Worm (Caenorhabditis elegans) whole organism, young adult: ENCODE data around the gene EGAP9.3.

Experiments used
- B0035.1 ChIP-seq: sonication (generic microtip); optimal IDR thresholded peaks from 2 replicates; lab custom pipeline; 2016; ENCODE audit warnings: missing genetic modification characterization, mild to moderate bottlenecking, missing compliant biosample characterization, missing genotype, missing genetic modification reagents
- D2030.7 ChIP-seq: fragments of 200-800 bp; sonication (Bioruptor generic); IDR thresholded peaks from 2 replicates; pipeline ENCODE4 v1.3.6; 2022; ENCODE audit warnings: missing genetic modification reagents, missing genetic modification characterization, missing compliant biosample characterization
- F10E7.11 ChIP-seq: sonication (generic microtip); optimal IDR thresholded peaks from 2 replicates; lab custom pipeline; 2017; ENCODE audit warnings: mild to moderate bottlenecking, missing genetic modification characterization, moderate library complexity, missing compliant biosample characterization
- F39B2.1 ChIP-seq: fragments of 200-800 bp; sonication (Bioruptor generic); IDR thresholded peaks from 2 replicates; pipeline ENCODE4 v1.3.6; 2022; ENCODE audit warnings: missing genetic modification reagents, missing genetic modification characterization, missing compliant biosample characterization
- F49E8.2 ChIP-seq: sonication (generic microtip); optimal IDR thresholded peaks from 3 replicates; lab custom pipeline; 2017; ENCODE audit warnings: missing genetic modification characterization, mild to moderate bottlenecking, missing compliant biosample characterization, antibody characterized with exemption, moderate library complexity; ENCODE audit not compliant: insufficient read depth
- K12H6.12 ChIP-seq: fragments of 200-800 bp; sonication (Bioruptor generic); optimal IDR thresholded peaks from 2 replicates; lab custom pipeline; 2018; ENCODE audit warnings: mild to moderate bottlenecking, missing genetic modification characterization, missing compliant biosample characterization
- ZK185.1 ChIP-seq: sonication (generic microtip); optimal IDR thresholded peaks from 2 replicates; lab custom pipeline; 2016; ENCODE audit warnings: mild to moderate bottlenecking, missing genetic modification characterization, missing compliant biosample characterization; ENCODE audit not compliant: poor library complexity, severe bottlenecking
- aptf-3 ChIP-seq: fragments of 200-800 bp; sonication (Bioruptor generic); IDR thresholded peaks from 2 replicates; pipeline ENCODE4 v1.3.6; 2022; ENCODE audit warnings: missing genetic modification characterization, missing compliant biosample characterization
- attf-5 ChIP-seq: fragments of 200-800 bp; sonication (Bioruptor generic); optimal IDR thresholded peaks from 2 replicates; lab custom pipeline; 2018; ENCODE audit warnings: mild to moderate bottlenecking, missing genetic modification characterization, missing compliant biosample characterization
- cebp-1 ChIP-seq, 2 experiments: fragments of 200-800 bp in 1 of 2; sonication (Bioruptor generic) in 1 of 2; sonication (generic microtip) in 1 of 2; IDR thresholded peaks in 1 of 2; optimal IDR thresholded peaks in 1 of 2; 2 replicates each; pipeline versions ENCODE4 v1.3.6 to Lab custom; 2017 to 2022; ENCODE audit warnings: missing compliant biosample characterization in 2 of 2, missing genetic modification characterization in 2 of 2, mild to moderate bottlenecking in 1 of 2, missing genetic modification reagents in 1 of 2, moderate library complexity in 1 of 2
- dox-1 ChIP-seq: fragments of 200-800 bp; sonication (Bioruptor generic); IDR thresholded peaks from 2 replicates; pipeline ENCODE4 v1.3.6; 2022; ENCODE audit warnings: missing genetic modification reagents, missing genetic modification characterization, missing compliant biosample characterization
- dpff-1 ChIP-seq: sonication (generic microtip); optimal IDR thresholded peaks from 2 replicates; lab custom pipeline; 2017; ENCODE audit warnings: mild to moderate bottlenecking, missing genetic modification characterization, missing compliant biosample characterization
- ekl-4 ChIP-seq: fragments of 200-800 bp; sonication (Bioruptor generic); IDR thresholded peaks from 2 replicates; pipeline ENCODE4 v1.3.6; 2022; ENCODE audit warnings: missing genetic modification reagents, missing genetic modification characterization, missing compliant biosample characterization
- gei-17 ChIP-seq: fragments of 200-800 bp; sonication (Bioruptor generic); optimal IDR thresholded peaks from 2 replicates; lab custom pipeline; 2018; ENCODE audit warnings: mild to moderate bottlenecking, missing genetic modification characterization, missing compliant biosample characterization
- hlh-12 ChIP-seq: sonication (generic microtip); optimal IDR thresholded peaks from 2 replicates; lab custom pipeline; 2016; ENCODE audit warnings: missing genetic modification characterization, missing compliant biosample characterization
- hrde-1 ChIP-seq: sonication (generic microtip); optimal IDR thresholded peaks from 2 replicates; lab custom pipeline; 2016; ENCODE audit warnings: missing genetic modification characterization, mild to moderate bottlenecking, missing compliant biosample characterization, moderate library complexity, missing genotype, missing genetic modification reagents, borderline replicate concordance
- lag-1 ChIP-seq: fragments of 200-800 bp; sonication (Bioruptor generic); IDR thresholded peaks from 2 replicates; pipeline ENCODE4 v1.3.6; 2022; ENCODE audit warnings: missing genetic modification reagents, missing genetic modification characterization, missing compliant biosample characterization
- let-526 ChIP-seq: fragments of 200-800 bp; sonication (Bioruptor generic); IDR thresholded peaks from 2 replicates; pipeline ENCODE4 v1.3.6; 2022; ENCODE audit warnings: missing genetic modification reagents, missing genetic modification characterization, missing compliant biosample characterization
- let-607 ChIP-seq, 2 experiments: fragments of 200-800 bp in 1 of 2; sonication (Bioruptor generic) in 1 of 2; sonication (generic microtip) in 1 of 2; optimal IDR thresholded peaks; 2 replicates each; lab custom pipeline; 2016 to 2018; ENCODE audit warnings: mild to moderate bottlenecking in 2 of 2, missing compliant biosample characterization in 2 of 2, missing genetic modification characterization in 2 of 2, moderate library complexity in 2 of 2, missing genotype in 1 of 2
- lin-26 ChIP-seq: fragments of 200-800 bp; sonication (Bioruptor generic); IDR thresholded peaks from 2 replicates; pipeline ENCODE4 v1.3.6; 2022; ENCODE audit warnings: missing genetic modification reagents, missing genetic modification characterization, missing compliant biosample characterization
- lin-35 ChIP-seq, 3 experiments: fragments of 150-350 bp in 2 of 3; sonication (generic microtip) in 1 of 3; optimal IDR thresholded peaks; 2 replicates each; lab custom pipeline; 2014 to 2018; ENCODE audit warnings: missing biosample characterization in 3 of 3, missing genetic modification characterization in 3 of 3, missing genetic modification reagents in 3 of 3
- madf-10 ChIP-seq: sonication (generic microtip); optimal IDR thresholded peaks from 2 replicates; lab custom pipeline; 2016; ENCODE audit warnings: mild to moderate bottlenecking, missing genetic modification characterization, missing compliant biosample characterization
- madf-3 ChIP-seq: fragments of 200-800 bp; sonication (Bioruptor generic); IDR thresholded peaks from 2 replicates; pipeline ENCODE4 v1.3.6; 2022; ENCODE audit warnings: missing genetic modification reagents, missing genetic modification characterization, missing compliant biosample characterization
- madf-6 ChIP-seq: fragments of 200-800 bp; sonication (Bioruptor generic); IDR thresholded peaks from 2 replicates; pipeline ENCODE4 v1.3.6; 2022; ENCODE audit warnings: missing genetic modification reagents, missing genetic modification characterization, missing compliant biosample characterization
- mes-4 ChIP-seq: sonication (generic microtip); optimal IDR thresholded peaks from 2 replicates; lab custom pipeline; 2016; ENCODE audit warnings: missing genotype, missing genetic modification characterization, missing compliant biosample characterization
- nfya-2 ChIP-seq: fragments of 200-800 bp; sonication (Bioruptor generic); IDR thresholded peaks from 2 replicates; pipeline ENCODE4 v1.3.6; 2022; ENCODE audit warnings: missing genetic modification reagents, missing genetic modification characterization, missing compliant biosample characterization
- nhr-80 ChIP-seq: sonication (generic microtip); optimal IDR thresholded peaks from 2 replicates; lab custom pipeline; 2016; ENCODE audit warnings: missing genetic modification characterization, missing compliant biosample characterization
- pbrm-1 ChIP-seq: fragments of 200-800 bp; sonication (Bioruptor generic); IDR thresholded peaks from 2 replicates; pipeline ENCODE4 v1.3.6; 2022; ENCODE audit warnings: missing genetic modification reagents, missing genetic modification characterization, missing compliant biosample characterization
- rcor-1 ChIP-seq: fragments of 200-800 bp; sonication (Bioruptor generic); IDR thresholded peaks from 2 replicates; pipeline ENCODE4 v1.3.6; 2022; ENCODE audit warnings: missing genetic modification reagents, missing genetic modification characterization, missing compliant biosample characterization
- rec-8 ChIP-seq, 2 experiments: sonication (generic microtip); optimal IDR thresholded peaks; 2 replicates each; lab custom pipeline; 2016; ENCODE audit warnings: mild to moderate bottlenecking in 2 of 2, missing genetic modification characterization in 2 of 2, missing genetic modification reagents in 2 of 2, missing genotype in 2 of 2, missing biosample characterization in 1 of 2, missing compliant biosample characterization in 1 of 2, moderate library complexity in 1 of 2
- repo-1 ChIP-seq: sonication (generic microtip); optimal IDR thresholded peaks from 2 replicates; lab custom pipeline; 2017; ENCODE audit warnings: mild to moderate bottlenecking, missing genetic modification characterization, missing compliant biosample characterization
- rpc-1 ChIP-seq, 2 experiments: fragments of 150-350 bp in 1 of 2; sonication (generic microtip) in 1 of 2; optimal IDR thresholded peaks; 2 replicates each; lab custom pipeline; 2014 to 2018; ENCODE audit warnings: missing biosample characterization in 1 of 2, missing genetic modification characterization in 1 of 2, missing genetic modification reagents in 1 of 2, missing genotype in 1 of 2
- sdz-38 ChIP-seq: sonication (generic microtip); optimal IDR thresholded peaks from 2 replicates; lab custom pipeline; 2016; ENCODE audit warnings: missing genotype, missing genetic modification characterization, missing compliant biosample characterization
- sea-2 ChIP-seq: fragments of 200-800 bp; sonication (Bioruptor generic); IDR thresholded peaks from 2 replicates; pipeline ENCODE4 v1.3.6; 2022; ENCODE audit warnings: missing genetic modification characterization, missing compliant biosample characterization
- somi-1 ChIP-seq: fragments of 200-800 bp; sonication (Bioruptor generic); optimal IDR thresholded peaks from 2 replicates; lab custom pipeline; 2018; ENCODE audit warnings: mild to moderate bottlenecking, missing genetic modification characterization, missing compliant biosample characterization
- sptf-2 ChIP-seq: fragments of 200-800 bp; sonication (Bioruptor generic); optimal IDR thresholded peaks from 2 replicates; lab custom pipeline; 2018; ENCODE audit warnings: mild to moderate bottlenecking, missing genetic modification characterization, missing compliant biosample characterization
- tbp1 ChIP-seq: fragments of 200-800 bp; sonication (Bioruptor generic); optimal IDR thresholded peaks from 2 replicates; lab custom pipeline; 2018; ENCODE audit warnings: mild to moderate bottlenecking, missing genetic modification characterization, missing compliant biosample characterization

The EGAP9.3 gene

ce11 chrV:6611058-6611457, 31.1 kb upstream of the EGAP9.3 start, which contains the start of gene gon-14:
Gene gon-14, minus strand, starts transcription at chrV:6611158.
- TF ChIP-seq madf-10 (tag; lab: Kevin White, UChicago) = no peak
- TF ChIP-seq B0035.1 (tag; lab: Kevin White, UChicago) = no peak
- no peak for TF ChIP-seq aptf-3 (GFP tag; lab: Robert Waterston, UW)
- TF ChIP-seq hlh-12 (tag; lab: Kevin White, UChicago) = no peak
- no peak for TF ChIP-seq D2030.7 (GFP tag; lab: Robert Waterston, UW)
- TF ChIP-seq tbp1 = no peak
- no peak for TF ChIP-seq sea-2 (GFP tag; lab: Robert Waterston, UW)
- TF ChIP-seq mes-4 = no peak
- TF ChIP-seq dox-1 (GFP tag; lab: Robert Waterston, UW) = no peak
- no peak for TF ChIP-seq pbrm-1 (GFP tag; lab: Robert Waterston, UW)
- TF ChIP-seq sdz-38 = no peak
- TF ChIP-seq K12H6.12 (tag; lab: Kevin White, UChicago) = no peak
- TF ChIP-seq lag-1 = no peak
- TF ChIP-seq let-607 (tag; optimal IDR thresholded peaks at IDR 0.05; lab: Kevin White, UChicago) = no peak
- TF ChIP-seq F49E8.2 (tag; lab: Kevin White, UChicago) = no peak
- no peak for TF ChIP-seq somi-1 (GFP tag; lab: Kevin White, UChicago)
- TF ChIP-seq rec-8 (tag; optimal IDR thresholded peaks at IDR 0.05; lab: Kevin White, UChicago) = no peak
- TF ChIP-seq let-526 (GFP tag; lab: Robert Waterston, UW) = no peak
- no peak for TF ChIP-seq ekl-4

ce11 chrV:6606197-6606596, 26.3 kb upstream of the EGAP9.3 start:
- TF ChIP-seq gei-17 (GFP tag; lab: Kevin White, UChicago) = no peak
- TF ChIP-seq repo-1 (tag; lab: Kevin White, UChicago) = peak; percentile 3
- TF ChIP-seq lin-26 (GFP tag; lab: Robert Waterston, UW) = no peak
- TF ChIP-seq madf-6 (GFP tag; lab: Robert Waterston, UW) = peak; percentile 29; the same call in 1 of the 2 replicates
- peak in 1 of 3 experiments; percentile 18 for TF ChIP-seq lin-35 (GFP tag; optimal IDR thresholded peaks at IDR 0.05; lab: Kevin White, UChicago)
- peak; percentile 10 for TF ChIP-seq sptf-2 (GFP tag; lab: Kevin White, UChicago)
- peak; percentile 37 for TF ChIP-seq hrde-1 (tag; lab: Kevin White, UChicago)
- TF ChIP-seq nhr-80 (tag; lab: Kevin White, UChicago) = peak; percentile 36
- TF ChIP-seq nfya-2 (GFP tag; lab: Robert Waterston, UW) = 0 out of 2 replicates have a peak, but pooled peaks have one; percentile 36
- peak; percentile 83 for TF ChIP-seq cebp-1 (GFP tag; IDR thresholded peaks at IDR 0.05; lab: Robert Waterston, UW)
- TF ChIP-seq cebp-1 (tag; optimal IDR thresholded peaks at IDR 0.05; lab: Kevin White, UChicago) = peak; percentile 96
- TF ChIP-seq attf-5 = peak; percentile 51
- TF ChIP-seq F39B2.1 (GFP tag; lab: Robert Waterston, UW) = 0 out of 2 replicates have a peak, but pooled peaks have one; percentile 44
- TF ChIP-seq tbp1 = peak; percentile 25
- TF ChIP-seq madf-3 = 0 out of 2 replicates have a peak, but pooled peaks have one; percentile 45
- TF ChIP-seq F10E7.11 (tag; lab: Kevin White, UChicago) = no peak
- TF ChIP-seq F49E8.2 (tag; lab: Kevin White, UChicago) = no peak
- TF ChIP-seq dpff-1 (tag; lab: Kevin White, UChicago) = peak; percentile 56
- TF ChIP-seq, all 124 proteins: peak for 13

ce11 chrV:6605275-6605674, 25.4 kb upstream of the EGAP9.3 start, which contains the start of gene ZK1055.7:
Gene ZK1055.7, minus strand, starts transcription at chrV:6605375.
- TF ChIP-seq ZK185.1 (tag; lab: Kevin White, UChicago) = no peak
- TF ChIP-seq rcor-1 = no peak
- TF ChIP-seq somi-1 (GFP tag; lab: Kevin White, UChicago) = no peak
- no peak for TF ChIP-seq rec-8 (tag; optimal IDR thresholded peaks at IDR 0.05; lab: Kevin White, UChicago)
- TF ChIP-seq rpc-1 (optimal IDR thresholded peaks at IDR 0.05; lab: Kevin White, UChicago) = no peak
- TF ChIP-seq rpc-1 (tag; optimal IDR thresholded peaks at IDR 0.05; lab: Kevin White, UChicago) = no peak
